ENCODE assay signal across 2 fruit fly cellular contexts in genomic region chr2L:305198-305597, dm6.
A peak's percentile ranks its signal among the peaks of the same experiment; 100 is the strongest.
TF ChIP-seq lines count a peak whose summit lies in the region.

No protein-coding gene starts in this region.

- TF ChIP-seq CTCF in whole organism, embryonic (GFP tag; optimal IDR thresholded peaks at IDR 0.05; lab: Kevin White, UChicago): no peak

TF ChIP-seq in whole organism, adult, 20 proteins besides CTCF, POLR2A, EP300 and RAD21:
- TF ChIP-seq CG11617 (GFP tag; optimal IDR thresholded peaks at IDR 0.05; lab: Kevin White, UChicago) (no peak), CG14711 (tag; optimal IDR thresholded peaks at IDR 0.05; lab: Kevin White, UChicago) (no peak), cnc (optimal IDR thresholded peaks at IDR 0.05; lab: Kevin White, UChicago) (no peak), tj (GFP tag; optimal IDR thresholded peaks at IDR 0.05; lab: Kevin White, UChicago) (peak; percentile 92), CG5204 (GFP tag; optimal IDR thresholded peaks at IDR 0.05; lab: Kevin White, UChicago) (no peak), pad (GFP tag; optimal IDR thresholded peaks at IDR 0.05; lab: Kevin White, UChicago) (no peak)
TF ChIP-seq in whole organism, adult: peak in this region for 1.

TF ChIP-seq in whole organism, embryonic, 481 proteins besides CTCF, POLR2A, EP300 and RAD21:
- TF ChIP-seq eve (GFP tag; optimal IDR thresholded peaks at IDR 0.05; lab: Kevin White, UChicago) (peak in 1 of 2 experiments; percentile 68), scrt (GFP tag; optimal IDR thresholded peaks at IDR 0.05; lab: Kevin White, UChicago) (no peak), bigmax (GFP tag; optimal IDR thresholded peaks at IDR 0.05; lab: Kevin White, UChicago) (peak; percentile 10)
